Fruit fly (Drosophila melanogaster) whole organism, embryonic: Measurements from ENCODE around the gene CG10116.
A peak's percentile ranks its signal among the peaks of the same experiment; 100 is the strongest.

Experiments used
- Aef1 ChIP-seq: fragments of 200-800 bp; sonication (Bioruptor generic); IDR thresholded peaks from 3 replicates; pipeline ENCODE4 v1.3.6; 2022; ENCODE audit warnings: missing biosample characterization, missing genetic modification characterization
- B-H2 ChIP-seq: fragments of 200-800 bp; sonication (Bioruptor generic); optimal IDR thresholded peaks from 2 replicates; lab custom pipeline; 2018; ENCODE audit warnings: missing biosample characterization, mild to moderate bottlenecking, missing genetic modification characterization
- CG10147 ChIP-seq: fragments of 200-800 bp; sonication (Bioruptor generic); optimal IDR thresholded peaks from 2 replicates; lab custom pipeline; 2019; ENCODE audit warnings: missing biosample characterization, mild to moderate bottlenecking, missing genetic modification characterization, moderate library complexity
- CG10431 ChIP-seq: fragments of 200-800 bp; sonication (Bioruptor generic); optimal IDR thresholded peaks from 3 replicates; lab custom pipeline; 2018; ENCODE audit warnings: missing biosample characterization, mild to moderate bottlenecking, missing genetic modification characterization
- CG10654 ChIP-seq: fragments of 200-800 bp; sonication (Bioruptor generic); optimal IDR thresholded peaks from 2 replicates; lab custom pipeline; 2016; ENCODE audit warnings: missing biosample characterization, missing genetic modification characterization
- CG11504 ChIP-seq: fragments of 200-800 bp; sonication (Bioruptor generic); optimal IDR thresholded peaks from 3 replicates; lab custom pipeline; 2019; ENCODE audit warnings: missing biosample characterization, mild to moderate bottlenecking, missing genetic modification characterization, moderate library complexity
- CG13123 ChIP-seq: fragments of 200-800 bp; sonication (Bioruptor generic); optimal IDR thresholded peaks from 2 replicates; lab custom pipeline; 2016; ENCODE audit warnings: missing biosample characterization, missing genetic modification characterization
- CG13894 ChIP-seq: fragments of 200-800 bp; sonication (Bioruptor generic); optimal IDR thresholded peaks from 3 replicates; lab custom pipeline; 2018; ENCODE audit warnings: missing biosample characterization, mild to moderate bottlenecking, missing genetic modification characterization, moderate library complexity
- CG14860 ChIP-seq: fragments of 200-800 bp; sonication (Bioruptor generic); IDR thresholded peaks from 3 replicates; pipeline ENCODE4 v1.3.6; 2022; ENCODE audit warnings: missing biosample characterization, missing genetic modification characterization; ENCODE audit not compliant: partially characterized antibody
- CG1792 ChIP-seq: fragments of 200-800 bp; sonication (Bioruptor generic); optimal IDR thresholded peaks from 2 replicates; lab custom pipeline; 2016; ENCODE audit warnings: missing biosample characterization, missing genetic modification characterization
- CG3163 ChIP-seq: fragments of 200-800 bp; sonication (Bioruptor generic); optimal IDR thresholded peaks from 3 replicates; lab custom pipeline; 2016; ENCODE audit warnings: missing biosample characterization, missing genetic modification characterization
- CG3995 ChIP-seq: fragments of 200-800 bp; sonication (Bioruptor generic); optimal IDR thresholded peaks from 3 replicates; lab custom pipeline; 2016; ENCODE audit warnings: missing biosample characterization, missing genetic modification characterization
- CG4820 ChIP-seq: fragments of 200-800 bp; sonication (Bioruptor generic); optimal IDR thresholded peaks from 3 replicates; lab custom pipeline; 2016; ENCODE audit warnings: missing biosample characterization, missing genetic modification characterization
- CG6654 ChIP-seq: fragments of 200-800 bp; sonication (Bioruptor generic); optimal IDR thresholded peaks from 2 replicates; lab custom pipeline; 2017; ENCODE audit warnings: missing biosample characterization, mild to moderate bottlenecking, missing genetic modification characterization
- CG7928 ChIP-seq: fragments of 200-800 bp; sonication (Bioruptor generic); optimal IDR thresholded peaks from 2 replicates; lab custom pipeline; 2017; ENCODE audit warnings: missing biosample characterization, mild to moderate bottlenecking, missing genetic modification characterization
- CG8281 ChIP-seq: fragments of 200-800 bp; sonication (Bioruptor generic); optimal IDR thresholded peaks from 2 replicates; lab custom pipeline; 2018; ENCODE audit warnings: missing biosample characterization, mild to moderate bottlenecking, missing genetic modification characterization, moderate library complexity
- CG8924 ChIP-seq: fragments of 200-800 bp; optimal IDR thresholded peaks from 3 replicates; lab custom pipeline; 2019; ENCODE audit warnings: missing biosample characterization, mild to moderate bottlenecking, missing genetic modification characterization, moderate library complexity
- CoRest ChIP-seq: fragments of 200-800 bp; sonication (Bioruptor generic); optimal IDR thresholded peaks from 3 replicates; lab custom pipeline; 2018; ENCODE audit warnings: missing biosample characterization, mild to moderate bottlenecking, missing genetic modification characterization, moderate library complexity
- Dad ChIP-seq: fragments of 200-800 bp; sonication (Bioruptor generic); optimal IDR thresholded peaks from 3 replicates; lab custom pipeline; 2016; ENCODE audit warnings: missing biosample characterization, missing genetic modification characterization
- Deaf1 ChIP-seq: fragments of 200-800 bp; optimal IDR thresholded peaks from 3 replicates; lab custom pipeline; 2019; ENCODE audit warnings: missing biosample characterization, mild to moderate bottlenecking, missing genetic modification characterization, moderate library complexity
- Dip3 ChIP-seq: fragments of 200-800 bp; sonication (Bioruptor generic); optimal IDR thresholded peaks from 3 replicates; lab custom pipeline; 2016; ENCODE audit warnings: missing biosample characterization, missing genetic modification characterization
- Doc2 ChIP-seq: fragments of 200-800 bp; sonication (Bioruptor generic); IDR thresholded peaks from 2 replicates; pipeline ENCODE4 v1.3.6; 2022; ENCODE audit warnings: missing biosample characterization, missing genetic modification characterization
- Ets65A ChIP-seq: fragments of 200-800 bp; sonication (Bioruptor generic); peaks from one replicate; lab custom pipeline; 2016; ENCODE audit warnings: missing biosample characterization, missing genetic modification characterization
- HLH3B ChIP-seq: fragments of 200-800 bp; sonication (Bioruptor generic); IDR thresholded peaks from 2 replicates; pipeline ENCODE4 v1.3.6; 2022; ENCODE audit warnings: missing biosample characterization, missing genetic modification characterization
- Hand ChIP-seq: fragments of 200-800 bp; sonication (Bioruptor generic); optimal IDR thresholded peaks from 2 replicates; lab custom pipeline; 2017; ENCODE audit warnings: mild to moderate bottlenecking, missing biosample characterization, missing genetic modification reagents, missing genetic modification characterization
- HmgZ ChIP-seq: fragments of 200-800 bp; sonication (Bioruptor generic); optimal IDR thresholded peaks from 2 replicates; lab custom pipeline; 2018; ENCODE audit warnings: missing biosample characterization, mild to moderate bottlenecking, missing genetic modification characterization
- Med ChIP-seq: fragments of 200-800 bp; sonication (Bioruptor generic); peaks from one replicate; lab custom pipeline; 2016; ENCODE audit warnings: missing biosample characterization, missing genetic modification characterization, mild to moderate bottlenecking, inconsistent platforms, moderate library complexity
- Myb ChIP-seq: fragments of 200-800 bp; sonication (Bioruptor generic); optimal IDR thresholded peaks from 2 replicates; lab custom pipeline; 2016; ENCODE audit warnings: missing biosample characterization, missing genetic modification characterization
- Neu2 ChIP-seq: fragments of 200-800 bp; sonication (Bioruptor generic); optimal IDR thresholded peaks from 3 replicates; lab custom pipeline; 2016; ENCODE audit warnings: missing biosample characterization, missing genetic modification characterization, borderline replicate concordance
- Usf ChIP-seq: fragments of 200-800 bp; sonication (Bioruptor generic); optimal IDR thresholded peaks from 2 replicates; lab custom pipeline; 2017; ENCODE audit warnings: missing genotype, missing biosample characterization, missing genetic modification characterization
- al ChIP-seq: fragments of 200-800 bp; sonication (Bioruptor generic); IDR thresholded peaks from 2 replicates; pipeline ENCODE4 v1.3.6; 2022; ENCODE audit warnings: missing biosample characterization, missing genetic modification characterization
- ap ChIP-seq: fragments of 200-800 bp; sonication (Bioruptor generic); IDR thresholded peaks from 2 replicates; pipeline ENCODE4 v1.3.6; 2022; ENCODE audit warnings: missing biosample characterization, missing genetic modification characterization
- bab2 ChIP-seq: fragments of 200-800 bp; sonication (Bioruptor generic); optimal IDR thresholded peaks from 2 replicates; lab custom pipeline; 2016; ENCODE audit warnings: missing biosample characterization, missing genetic modification characterization
- chinmo ChIP-seq: fragments of 200-800 bp; sonication (Bioruptor generic); IDR thresholded peaks from 4 replicates; pipeline ENCODE4 v1.3.6; 2022; ENCODE audit warnings: missing biosample characterization, missing genetic modification characterization; ENCODE audit not compliant: partially characterized antibody
- chn ChIP-seq: fragments of 200-800 bp; sonication (Bioruptor generic); optimal IDR thresholded peaks from 2 replicates; lab custom pipeline; 2016; ENCODE audit warnings: missing biosample characterization, missing genetic modification characterization
- ci ChIP-seq: fragments of 200-800 bp; sonication (Bioruptor generic); IDR thresholded peaks from 3 replicates; pipeline ENCODE4 v1.3.6; 2022; ENCODE audit warnings: missing biosample characterization, missing genetic modification characterization
- dpn ChIP-seq, 2 experiments: fragments of 200-800 bp; sonication (Bioruptor generic); optimal IDR thresholded peaks; 3 replicates each; lab custom pipeline; 2016; ENCODE audit warnings: missing biosample characterization in 2 of 2, missing genetic modification characterization in 2 of 2
- ken ChIP-seq: fragments of 200-800 bp; sonication (Bioruptor generic); IDR thresholded peaks from 3 replicates; pipeline ENCODE4 v1.3.6; 2022; ENCODE audit warnings: missing biosample characterization, missing genetic modification characterization
- mld ChIP-seq: fragments of 200-800 bp; sonication (Bioruptor generic); IDR thresholded peaks from 3 replicates; pipeline ENCODE4 v1.3.6; 2022; ENCODE audit warnings: missing biosample characterization, missing genetic modification characterization; ENCODE audit not compliant: partially characterized antibody
- nau ChIP-seq: fragments of 200-800 bp; sonication (Bioruptor generic); optimal IDR thresholded peaks from 3 replicates; lab custom pipeline; 2017; ENCODE audit warnings: missing biosample characterization, mild to moderate bottlenecking, missing genetic modification characterization, missing genetic modification reagents
- nom ChIP-seq: fragments of 200-800 bp; sonication (Bioruptor generic); optimal IDR thresholded peaks from 2 replicates; lab custom pipeline; 2017; ENCODE audit warnings: missing biosample characterization, missing genetic modification characterization, mild to moderate bottlenecking, moderate library complexity, missing genetic modification reagents
- pum ChIP-seq: fragments of 200-800 bp; sonication (Bioruptor generic); optimal IDR thresholded peaks from 2 replicates; lab custom pipeline; 2016; ENCODE audit warnings: missing biosample characterization, missing genetic modification characterization
- rib ChIP-seq: fragments of 200-800 bp; sonication (Bioruptor generic); IDR thresholded peaks from 2 replicates; pipeline ENCODE4 v1.3.6; 2022; ENCODE audit warnings: missing biosample characterization, missing genetic modification characterization
- scrt ChIP-seq: fragments of 200-800 bp; sonication (Bioruptor generic); optimal IDR thresholded peaks from 2 replicates; lab custom pipeline; 2018; ENCODE audit warnings: missing biosample characterization, mild to moderate bottlenecking, missing genetic modification characterization, moderate library complexity
- sens ChIP-seq: fragments of 200-800 bp; sonication (Bioruptor generic); peaks from one replicate; lab custom pipeline; 2016; ENCODE audit warnings: missing biosample characterization, missing genetic modification characterization
- slp2 ChIP-seq: fragments of 200-800 bp; sonication (Bioruptor generic); optimal IDR thresholded peaks from 2 replicates; lab custom pipeline; 2016; ENCODE audit warnings: missing biosample characterization, missing genetic modification characterization
- sug ChIP-seq: fragments of 200-800 bp; optimal IDR thresholded peaks from 2 replicates; lab custom pipeline; 2019; ENCODE audit warnings: missing biosample characterization, mild to moderate bottlenecking, missing genetic modification characterization, moderate library complexity
- tgo ChIP-seq: fragments of 200-800 bp; sonication (Bioruptor generic); IDR thresholded peaks from 3 replicates; pipeline ENCODE4 v1.3.6; 2022; ENCODE audit warnings: missing biosample characterization, missing genetic modification characterization
- unc-4 ChIP-seq: fragments of 200-800 bp; sonication (Bioruptor generic); IDR thresholded peaks from 2 replicates; pipeline ENCODE4 v1.3.6; 2022; ENCODE audit warnings: missing biosample characterization, missing genetic modification characterization; ENCODE audit not compliant: partially characterized antibody
- vvl ChIP-seq: fragments of 200-800 bp; sonication (Bioruptor generic); IDR thresholded peaks from 2 replicates; pipeline ENCODE4 v1.3.6; 2022; ENCODE audit warnings: missing biosample characterization, missing genetic modification characterization
- zf30C ChIP-seq: fragments of 200-800 bp; sonication (Bioruptor generic); optimal IDR thresholded peaks from 3 replicates; lab custom pipeline; 2018; ENCODE audit warnings: missing biosample characterization, mild to moderate bottlenecking, missing genetic modification characterization

CG10116 gene

dm6 chr3L:13435170-13435727 is 21.8 kb downstream of the CG10116 start, which contains the start of gene CG10713 (continued):
- TF ChIP-seq rib (GFP tag; lab: Robert Waterston, UW) (no peak), Dip3 (GFP tag; lab: Kevin White, UChicago) (no peak), CG8924 (tag; lab: Kevin White, UChicago) (no peak), CG1792 (GFP tag; lab: Kevin White, UChicago) (no peak), CG8281 (tag; lab: Kevin White, UChicago) (no peak), Med (peak; percentile 57), B-H2 (no peak), al (GFP tag; lab: Robert Waterston, UW) (no peak), chn (GFP tag; lab: Kevin White, UChicago) (no peak), Usf (no peak), Doc2 (GFP tag; lab: Robert Waterston, UW) (no peak), zf30C (no peak), dpn (GFP tag; optimal IDR thresholded peaks at IDR 0.05; lab: Kevin White, UChicago) (no peak), scrt (GFP tag; lab: Kevin White, UChicago) (no peak), CoRest (tag; lab: Kevin White, UChicago) (no peak), nom (GFP tag; lab: Kevin White, UChicago) (peak; percentile 76), chinmo (GFP tag; lab: Robert Waterston, UW) (0 out of 4 replicates have a peak, but pooled peaks have one; percentile 52), CG3995 (no peak), CG11504 (tag; lab: Kevin White, UChicago) (no peak), CG6654 (no peak), CG10654 (no peak), ci (GFP tag; lab: Robert Waterston, UW) (0 out of 3 replicates have a peak, but pooled peaks have one; percentile 8), CG10431 (GFP tag; lab: Kevin White, UChicago) (no peak), Dad (GFP tag; lab: Kevin White, UChicago) (no peak), Deaf1 (tag; lab: Kevin White, UChicago) (peak; percentile 46), mld (GFP tag; lab: Robert Waterston, UW) (0 out of 3 replicates have a peak, but pooled peaks have one; percentile 50), CG13894 (tag; lab: Kevin White, UChicago) (no peak), tgo (GFP tag; lab: Robert Waterston, UW) (no peak), Hand (GFP tag; lab: Kevin White, UChicago) (peak; percentile 8), HmgZ (no peak), CG4820 (GFP tag; lab: Kevin White, UChicago) (no peak), ap (no peak), vvl (GFP tag; lab: Robert Waterston, UW) (peak; percentile 29; the same call in 1 of the 2 replicates), sug (no peak), sens (GFP tag; lab: Kevin White, UChicago) (no peak), Neu2 (GFP tag; lab: Kevin White, UChicago) (no peak), Myb (peak; percentile 76), CG3163 (GFP tag; lab: Kevin White, UChicago) (peak; percentile 89), CG10147 (GFP tag; lab: Kevin White, UChicago) (no peak), Aef1 (GFP tag; lab: Robert Waterston, UW) (peak; percentile 29; the same call in 1 of the 3 replicates), Ets65A (GFP tag; lab: Kevin White, UChicago) (no peak), CG14860 (no peak), bab2 (GFP tag; lab: Kevin White, UChicago) (no peak), slp2 (GFP tag; lab: Kevin White, UChicago) (no peak), CG13123 (GFP tag; lab: Kevin White, UChicago) (no peak), unc-4 (GFP tag; lab: Robert Waterston, UW) (no peak), CG7928 (GFP tag; lab: Kevin White, UChicago) (no peak), HLH3B (GFP tag; lab: Robert Waterston, UW) (peak; percentile 18; the same call in 1 of the 2 replicates), ken (GFP tag; lab: Robert Waterston, UW) (no peak), pum (GFP tag; lab: Kevin White, UChicago) (no peak), nau (no peak)
